Fruit fly (Drosophila melanogaster) Kc167 (cell line): Measurements from ENCODE around the gene CG10600.

Experiments
- Myc ChIP-seq: fragments of >200 bp; optimal IDR thresholded peaks from 2 replicates; lab custom pipeline; 2017; ENCODE audit warnings: missing external identifiers
- Sin3A ChIP-seq: fragments of >200 bp; optimal IDR thresholded peaks from 2 replicates; lab custom pipeline; 2018; ENCODE audit warnings: missing external identifiers
- psq ChIP-seq: fragments of >200 bp; optimal IDR thresholded peaks from 2 replicates; lab custom pipeline; 2017; ENCODE audit warnings: missing external identifiers
- ttk ChIP-seq: sonication (Bioruptor generic); optimal IDR thresholded peaks from 2 replicates; lab custom pipeline; 2017; ENCODE audit warnings: missing external identifiers

dm6 chr2L:18793243-18793642 is 46.2 kb downstream of the CG10600 start:
- no peak for TF ChIP-seq Sin3A (lab: Kevin White, UChicago)
- TF ChIP-seq psq (lab: Kevin White, UChicago), result no peak
- TF ChIP-seq Myc (lab: Kevin White, UChicago), result no peak
- no peak for TF ChIP-seq ttk (lab: Kevin White, UChicago)
